Worm (Caenorhabditis elegans) whole organism, L1 larva: ENCODE results near the gene ZK632.2.

Experiments used
- ceh-90 ChIP-seq: sonication (generic microtip); optimal IDR thresholded peaks from 2 replicates; lab custom pipeline; 2016; ENCODE audit warnings: missing genetic modification characterization, missing compliant biosample characterization
- ets-5 ChIP-seq: fragments of 200-800 bp; sonication (Bioruptor generic); IDR thresholded peaks from 2 replicates; pipeline ENCODE4 v1.3.6; 2022; ENCODE audit warnings: missing genetic modification characterization, missing compliant biosample characterization
- hpl-2 ChIP-seq: fragments of 150-350 bp; optimal IDR thresholded peaks from 2 replicates; lab custom pipeline; 2014; ENCODE audit warnings: missing biosample characterization, missing genetic modification reagents, missing genetic modification characterization
- unc-62 ChIP-seq: fragments of 150-350 bp; optimal IDR thresholded peaks from 2 replicates; lab custom pipeline; 2014; ENCODE audit warnings: missing biosample characterization, missing genetic modification reagents, missing genetic modification characterization

DNA sequence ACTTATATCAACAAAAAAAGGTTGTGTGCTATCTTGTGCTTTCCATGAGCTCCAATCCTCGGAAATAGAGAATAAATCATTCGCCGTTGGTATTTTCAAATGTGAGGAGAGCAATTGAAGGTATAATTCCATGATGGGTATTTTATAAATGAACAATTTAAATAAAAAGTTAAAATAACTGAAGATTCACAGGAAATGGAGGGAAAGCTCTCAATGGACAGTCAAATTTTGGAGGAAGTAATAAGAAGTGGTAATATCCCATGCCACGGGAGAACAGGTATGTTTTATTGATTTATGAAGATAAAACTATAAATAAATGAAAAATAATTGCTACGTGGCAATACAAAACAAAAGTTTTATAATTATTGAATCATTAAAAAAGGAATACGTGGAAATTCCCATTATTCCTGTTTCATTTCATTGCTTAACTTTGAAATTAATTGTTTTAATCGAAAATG is 15.7 kb upstream of the ZK632.2 start:
- no peak for TF ChIP-seq ceh-90 (tag; lab: Kevin White, UChicago)
- TF ChIP-seq ets-5 (GFP tag; lab: Robert Waterston, UW): no peak
- TF ChIP-seq unc-62: no peak
- TF ChIP-seq hpl-2: no peak
